Worm (Caenorhabditis elegans) whole organism, L4 larva: ENCODE measurements around the gene F46C5.1.
A peak's percentile ranks its signal among the peaks of the same experiment; 100 is the strongest.

Experiments
- D1046.2 ChIP-seq: fragments of 200-800 bp; sonication (Bioruptor generic); IDR thresholded peaks from 2 replicates; pipeline ENCODE4 v1.3.6; 2022; ENCODE audit warnings: missing genetic modification characterization, missing compliant biosample characterization
- F44E2.7 ChIP-seq: fragments of 200-800 bp; sonication (Bioruptor generic); IDR thresholded peaks from 2 replicates; pipeline ENCODE4 v2.1.2; 2022; ENCODE audit warnings: missing genetic modification characterization, missing compliant biosample characterization
- T20F7.1 ChIP-seq: fragments of 200-800 bp; sonication (Bioruptor generic); optimal IDR thresholded peaks from 2 replicates; lab custom pipeline; 2018; ENCODE audit warnings: mild to moderate bottlenecking, missing genetic modification characterization, missing compliant biosample characterization
- Y5F2A.4 ChIP-seq: fragments of 200-800 bp; sonication (Bioruptor generic); optimal IDR thresholded peaks from 2 replicates; lab custom pipeline; 2018; ENCODE audit warnings: mild to moderate bottlenecking, missing genetic modification characterization, missing compliant biosample characterization
- ZK337.2 ChIP-seq: fragments of 200-800 bp; sonication (Bioruptor generic); IDR thresholded peaks from 2 replicates; pipeline ENCODE4 v1.3.6; 2022; ENCODE audit warnings: missing genetic modification reagents, missing genetic modification characterization, missing compliant biosample characterization
- ZK546.5 ChIP-seq, 2 experiments: sonication (generic microtip); optimal IDR thresholded peaks; 2 replicates each; lab custom pipeline; 2017; ENCODE audit warnings: missing biosample characterization in 2 of 2, missing genetic modification characterization in 2 of 2
- aha-1 ChIP-seq: fragments of 150-350 bp; peaks from one replicate; lab custom pipeline; 2014; ENCODE audit warnings: missing biosample characterization, missing genetic modification characterization
- aly-2 ChIP-seq: sonication (generic microtip); optimal IDR thresholded peaks from 2 replicates; lab custom pipeline; 2018; ENCODE audit warnings: missing biosample characterization, missing genetic modification characterization
- ceh-28 ChIP-seq: fragments of 150-350 bp; optimal IDR thresholded peaks from 2 replicates; lab custom pipeline; 2014; ENCODE audit warnings: missing biosample characterization, missing genetic modification reagents, missing genetic modification characterization
- ceh-62 ChIP-seq: sonication (generic microtip); optimal IDR thresholded peaks from 2 replicates; lab custom pipeline; 2017; ENCODE audit warnings: missing biosample characterization, missing genetic modification characterization
- ceh-82 ChIP-seq: sonication (generic microtip); optimal IDR thresholded peaks from 2 replicates; lab custom pipeline; 2017; ENCODE audit warnings: missing biosample characterization, missing genetic modification characterization
- ces-1 ChIP-seq: fragments of 150-350 bp; sonication (generic microtip); optimal IDR thresholded peaks from 4 replicates; lab custom pipeline; 2014; ENCODE audit warnings: missing biosample characterization, missing genetic modification reagents, missing genetic modification characterization
- daf-12 ChIP-seq: fragments of 150-350 bp; optimal IDR thresholded peaks from 2 replicates; lab custom pipeline; 2014; ENCODE audit warnings: missing biosample characterization, missing genetic modification reagents, missing genetic modification characterization
- daf-19 ChIP-seq: fragments of 200-800 bp; sonication (Bioruptor generic); conservative IDR thresholded peaks from 2 replicates; pipeline ENCODE4 v1.3.6; 2022; ENCODE audit warnings: missing genetic modification characterization, missing compliant biosample characterization
- dmd-6 ChIP-seq: fragments of 200-800 bp; sonication (Bioruptor generic); IDR thresholded peaks from 2 replicates; pipeline ENCODE4 v1.3.6; 2022; ENCODE audit warnings: missing genetic modification reagents, missing genetic modification characterization, missing compliant biosample characterization
- dmd-9 ChIP-seq: fragments of 200-800 bp; sonication (Bioruptor generic); IDR thresholded peaks from 2 replicates; pipeline ENCODE4 v1.3.6; 2022; ENCODE audit warnings: missing genetic modification reagents, missing genetic modification characterization, missing compliant biosample characterization
- dve-1 ChIP-seq: sonication (generic microtip); optimal IDR thresholded peaks from 2 replicates; lab custom pipeline; 2017; ENCODE audit warnings: antibody characterized with exemption, mild to moderate bottlenecking, missing genetic modification characterization, missing compliant biosample characterization; ENCODE audit not compliant: insufficient read depth
- egl-27 ChIP-seq: sonication (generic microtip); optimal IDR thresholded peaks from 3 replicates; lab custom pipeline; 2017; ENCODE audit warnings: missing biosample characterization, missing genetic modification reagents, missing genetic modification characterization
- gei-8 ChIP-seq: fragments of 200-800 bp; sonication (Bioruptor generic); optimal IDR thresholded peaks from 2 replicates; lab custom pipeline; 2018; ENCODE audit warnings: mild to moderate bottlenecking, missing genetic modification characterization, missing compliant biosample characterization
- hlh-11 ChIP-seq: fragments of 200-800 bp; sonication (Bioruptor generic); optimal IDR thresholded peaks from 2 replicates; lab custom pipeline; 2018; ENCODE audit warnings: mild to moderate bottlenecking, missing genetic modification characterization, missing compliant biosample characterization
- hlh-30 ChIP-seq: sonication (generic microtip); optimal IDR thresholded peaks from 2 replicates; lab custom pipeline; 2017; ENCODE audit warnings: antibody characterized with exemption, mild to moderate bottlenecking, missing genetic modification characterization, missing compliant biosample characterization; ENCODE audit not compliant: insufficient read depth
- hmg-1.1 ChIP-seq: fragments of 200-800 bp; sonication (Bioruptor generic); IDR thresholded peaks from 2 replicates; pipeline ENCODE4 v1.3.6; 2022; ENCODE audit warnings: missing genetic modification reagents, missing genetic modification characterization, missing compliant biosample characterization
- lim-7 ChIP-seq: fragments of 200-800 bp; sonication (Bioruptor generic); IDR thresholded peaks from 2 replicates; pipeline ENCODE4 v1.3.6; 2022; ENCODE audit warnings: missing genetic modification characterization, missing compliant biosample characterization
- lin-13 ChIP-seq: fragments of 150-350 bp; optimal IDR thresholded peaks from 2 replicates; lab custom pipeline; 2014; ENCODE audit warnings: missing biosample characterization, missing genetic modification reagents, missing genetic modification characterization
- lin-29 ChIP-seq: fragments of 200-800 bp; sonication (Bioruptor generic); IDR thresholded peaks from 2 replicates; pipeline ENCODE4 v1.3.6; 2022; ENCODE audit warnings: missing genetic modification reagents, missing genetic modification characterization, missing compliant biosample characterization
- lin-38 ChIP-seq: fragments of 200-800 bp; sonication (Bioruptor generic); IDR thresholded peaks from 2 replicates; pipeline ENCODE4 v1.3.6; 2022; ENCODE audit warnings: missing genetic modification reagents, missing genetic modification characterization, missing compliant biosample characterization
- lin-39 ChIP-seq: fragments of 150-350 bp; optimal IDR thresholded peaks from 2 replicates; lab custom pipeline; 2014; ENCODE audit warnings: missing biosample characterization, missing genetic modification reagents, missing genetic modification characterization
- lsy-2 ChIP-seq, 2 experiments: fragments of 150-350 bp in 1 of 2; sonication (generic microtip) in 1 of 2; optimal IDR thresholded peaks; 2 replicates each; lab custom pipeline; 2014 to 2017; ENCODE audit warnings: missing biosample characterization in 2 of 2, missing genetic modification characterization in 2 of 2
- mdl-1 ChIP-seq, 2 experiments: fragments of 150-350 bp in 1 of 2; sonication (generic microtip) in 1 of 2; optimal IDR thresholded peaks; 2 replicates each; lab custom pipeline; 2014 to 2017; ENCODE audit warnings: missing biosample characterization in 2 of 2, missing genetic modification characterization in 2 of 2
- nhr-102 ChIP-seq: sonication (generic microtip); optimal IDR thresholded peaks from 2 replicates; lab custom pipeline; 2016; ENCODE audit warnings: mild to moderate bottlenecking, missing genetic modification characterization, moderate library complexity, missing compliant biosample characterization
- nhr-11 ChIP-seq: fragments of 150-350 bp; optimal IDR thresholded peaks from 2 replicates; lab custom pipeline; 2014; ENCODE audit warnings: missing biosample characterization, missing genetic modification characterization
- nhr-25 ChIP-seq: sonication (generic microtip); optimal IDR thresholded peaks from 2 replicates; lab custom pipeline; 2017; ENCODE audit warnings: missing genetic modification characterization, mild to moderate bottlenecking, missing compliant biosample characterization, antibody characterized with exemption, moderate library complexity, borderline replicate concordance; ENCODE audit not compliant: insufficient read depth
- nhr-41 ChIP-seq: fragments of 200-800 bp; sonication (Bioruptor generic); IDR thresholded peaks from 2 replicates; pipeline ENCODE4 v1.3.6; 2022; ENCODE audit warnings: missing genetic modification reagents, missing genetic modification characterization, missing compliant biosample characterization
- nhr-42 ChIP-seq: fragments of 200-800 bp; sonication (Bioruptor generic); IDR thresholded peaks from 2 replicates; pipeline ENCODE4 v1.3.6; 2022; ENCODE audit warnings: missing genetic modification characterization, missing compliant biosample characterization
- nhr-48 ChIP-seq: sonication (generic microtip); optimal IDR thresholded peaks from 2 replicates; lab custom pipeline; 2016; ENCODE audit warnings: mild to moderate bottlenecking, missing genetic modification characterization, missing compliant biosample characterization
- nhr-6 ChIP-seq: fragments of 150-350 bp; optimal IDR thresholded peaks from 2 replicates; lab custom pipeline; 2014; ENCODE audit warnings: missing biosample characterization, missing genetic modification characterization
- nhr-77 ChIP-seq: fragments of 150-350 bp; optimal IDR thresholded peaks from 2 replicates; lab custom pipeline; 2014; ENCODE audit warnings: missing biosample characterization, missing genetic modification characterization
- saeg-2 ChIP-seq: fragments of 200-800 bp; sonication (Bioruptor generic); IDR thresholded peaks from 2 replicates; pipeline ENCODE4 v1.3.6; 2022; ENCODE audit warnings: missing genetic modification reagents, missing genetic modification characterization, missing compliant biosample characterization
- set-16 ChIP-seq: fragments of 200-800 bp; sonication (Bioruptor generic); IDR thresholded peaks from 2 replicates; pipeline ENCODE4 v1.3.6; 2022; ENCODE audit warnings: missing genetic modification reagents, missing genetic modification characterization, missing compliant biosample characterization
- skn-1 ChIP-seq: fragments of 150-350 bp; optimal IDR thresholded peaks from 2 replicates; lab custom pipeline; 2014; ENCODE audit warnings: missing biosample characterization, missing genetic modification characterization
- snpc-4 ChIP-seq: fragments of 150-350 bp; optimal IDR thresholded peaks from 2 replicates; lab custom pipeline; 2014; ENCODE audit warnings: missing biosample characterization, missing genetic modification characterization
- tra-1 ChIP-seq: fragments of 200-800 bp; sonication (Bioruptor generic); IDR thresholded peaks from 2 replicates; pipeline ENCODE4 v1.3.6; 2022; ENCODE audit warnings: missing genetic modification reagents, missing genetic modification characterization, missing compliant biosample characterization
- unc-130 ChIP-seq: sonication (generic microtip); optimal IDR thresholded peaks from 2 replicates; lab custom pipeline; 2016; ENCODE audit warnings: missing genetic modification reagents, missing genetic modification characterization, missing compliant biosample characterization
- unc-39 ChIP-seq: sonication (generic microtip); optimal IDR thresholded peaks from 2 replicates; lab custom pipeline; 2017; ENCODE audit warnings: missing biosample characterization, missing genetic modification characterization
- vab-7 ChIP-seq: fragments of 200-800 bp; sonication (Bioruptor generic); IDR thresholded peaks from 2 replicates; pipeline ENCODE4 v1.3.6; 2022; ENCODE audit warnings: missing genetic modification reagents, missing genetic modification characterization, missing compliant biosample characterization
- zfp-2 ChIP-seq: sonication (generic microtip); optimal IDR thresholded peaks from 2 replicates; lab custom pipeline; 2016; ENCODE audit warnings: mild to moderate bottlenecking, missing genetic modification characterization, missing compliant biosample characterization
- zip-11 ChIP-seq: fragments of 200-800 bp; sonication (Bioruptor generic); IDR thresholded peaks from 2 replicates; pipeline ENCODE4 v1.3.6; 2022; ENCODE audit warnings: missing genetic modification characterization, missing compliant biosample characterization
- zip-2 ChIP-seq: fragments of 150-350 bp; optimal IDR thresholded peaks from 2 replicates; lab custom pipeline; 2014; ENCODE audit warnings: missing biosample characterization, missing genetic modification characterization
- ztf-7 ChIP-seq: fragments of 150-350 bp; optimal IDR thresholded peaks from 2 replicates; lab custom pipeline; 2014; ENCODE audit warnings: missing biosample characterization, missing genetic modification characterization

The F46C5.1 gene

ce11 chrII:8788752-8789151 lies 32.2 kb downstream of the F46C5.1 start:
- TF ChIP-seq egl-27 (tag; lab: Kevin White, UChicago), result no peak
- TF ChIP-seq nhr-25 (tag; lab: Kevin White, UChicago), result no peak
- no peak for TF ChIP-seq snpc-4
- TF ChIP-seq aly-2 (tag; lab: Kevin White, UChicago), result no peak
- no peak for TF ChIP-seq ces-1 (GFP tag; lab: Kevin White, UChicago)
- TF ChIP-seq nhr-48 (tag; lab: Kevin White, UChicago), result no peak
- TF ChIP-seq lin-29, result no peak
- no peak for TF ChIP-seq ZK337.2 (GFP tag; lab: Robert Waterston, UW)
- TF ChIP-seq dve-1 (tag; lab: Kevin White, UChicago), result peak; percentile 25

ce11 chrII:8787376-8787775 lies 33.6 kb downstream of the F46C5.1 start:
- TF ChIP-seq snpc-4 (no peak), zip-2 (tag; lab: Kevin White, UChicago) (peak; percentile 59), nhr-41 (GFP tag; lab: Robert Waterston, UW) (peak; percentile 35; the same call in 1 of the 2 replicates), egl-27 (tag; lab: Kevin White, UChicago) (no peak), nhr-102 (tag; lab: Kevin White, UChicago) (peak; percentile 75), unc-130 (no peak), D1046.2 (no peak), nhr-42 (GFP tag; lab: Robert Waterston, UW) (peak; percentile 80; the same call in 1 of the 2 replicates), lim-7 (no peak), lin-38 (GFP tag; lab: Robert Waterston, UW) (peak; percentile 60; the same call in 1 of the 2 replicates), skn-1 (tag; lab: Kevin White, UChicago) (peak; percentile 75), unc-39 (tag; lab: Kevin White, UChicago) (no peak), vab-7 (GFP tag; lab: Robert Waterston, UW) (peak; percentile 61), ceh-82 (tag; lab: Kevin White, UChicago) (no peak), F44E2.7 (GFP tag; lab: Robert Waterston, UW) (no peak), daf-19 (GFP tag; lab: Robert Waterston, UW) (peak; percentile 79), daf-12 (tag; lab: Kevin White, UChicago) (no peak), zip-11 (GFP tag; lab: Robert Waterston, UW) (no peak), hlh-30 (tag; lab: Kevin White, UChicago) (peak; percentile 100), saeg-2 (GFP tag; lab: Robert Waterston, UW) (no peak; the same call in 1 of the 2 replicates), ceh-62 (tag; lab: Kevin White, UChicago) (no peak), Y5F2A.4 (GFP tag; lab: Kevin White, UChicago) (no peak), nhr-11 (tag; lab: Kevin White, UChicago) (peak; percentile 97), T20F7.1 (GFP tag; lab: Kevin White, UChicago) (peak; percentile 80), lsy-2 (tag; optimal IDR thresholded peaks at IDR 0.05; lab: Kevin White, UChicago) (peak; percentile 74 to 94), nhr-25 (tag; lab: Kevin White, UChicago) (peak; percentile 83), ZK546.5 (tag; optimal IDR thresholded peaks at IDR 0.05; lab: Kevin White, UChicago) (peak in 1 of 2 experiments; percentile 22), dmd-6 (GFP tag; lab: Robert Waterston, UW) (peak; percentile 91), tra-1 (GFP tag; lab: Robert Waterston, UW) (peak; percentile 88), hlh-11 (tag; lab: Kevin White, UChicago) (peak; percentile 94), aha-1 (tag; lab: Kevin White, UChicago) (peak; percentile 99), zfp-2 (peak; percentile 61), nhr-77 (tag; lab: Kevin White, UChicago) (peak; percentile 87), set-16 (GFP tag; lab: Robert Waterston, UW) (peak; percentile 25; the same call in 1 of the 2 replicates), dmd-9 (no peak), mdl-1 (tag; optimal IDR thresholded peaks at IDR 0.05; lab: Kevin White, UChicago) (peak in 1 of 2 experiments; percentile 83), aly-2 (tag; lab: Kevin White, UChicago) (no peak), gei-8 (GFP tag; lab: Kevin White, UChicago) (no peak), ztf-7 (peak; percentile 78), nhr-6 (tag; lab: Kevin White, UChicago) (peak; percentile 89), lin-13 (peak; percentile 59), lin-39 (no peak), ceh-28 (tag; lab: Kevin White, UChicago) (peak; percentile 86), dve-1 (tag; lab: Kevin White, UChicago) (peak; percentile 97), hmg-1.1 (GFP tag; lab: Robert Waterston, UW) (peak; percentile 91), nhr-48 (tag; lab: Kevin White, UChicago) (peak; percentile 70)
